Fruit fly (Drosophila melanogaster) whole organism, embryonic: ENCODE data around the gene Ubc4.

Source experiments
- Ada2b ChIP-seq: fragments of 200-800 bp; sonication (Bioruptor generic); IDR thresholded peaks from 2 replicates; pipeline ENCODE4 v1.3.6; 2022; ENCODE audit warnings: missing biosample characterization, missing genetic modification characterization
- Asciz ChIP-seq: fragments of 200-800 bp; sonication (Bioruptor generic); optimal IDR thresholded peaks from 2 replicates; lab custom pipeline; 2017; ENCODE audit warnings: missing biosample characterization, mild to moderate bottlenecking, missing genetic modification characterization, missing genetic modification reagents
- C15 ChIP-seq: fragments of 200-800 bp; sonication (Bioruptor generic); IDR thresholded peaks from 3 replicates; pipeline ENCODE4 v1.3.6; 2022; ENCODE audit warnings: missing biosample characterization, missing genetic modification characterization
- CG10147 ChIP-seq: fragments of 200-800 bp; sonication (Bioruptor generic); optimal IDR thresholded peaks from 2 replicates; lab custom pipeline; 2019; ENCODE audit warnings: missing biosample characterization, mild to moderate bottlenecking, missing genetic modification characterization, moderate library complexity
- CG11504 ChIP-seq: fragments of 200-800 bp; sonication (Bioruptor generic); optimal IDR thresholded peaks from 3 replicates; lab custom pipeline; 2019; ENCODE audit warnings: missing biosample characterization, mild to moderate bottlenecking, missing genetic modification characterization, moderate library complexity
- CG12391 ChIP-seq: fragments of 200-800 bp; sonication (Bioruptor generic); optimal IDR thresholded peaks from 3 replicates; lab custom pipeline; 2018; ENCODE audit warnings: missing biosample characterization, mild to moderate bottlenecking, missing genetic modification characterization, moderate library complexity
- CG13287 ChIP-seq: fragments of 200-800 bp; sonication (Bioruptor generic); IDR thresholded peaks from 2 replicates; pipeline ENCODE4 v1.3.6; 2022; ENCODE audit warnings: missing biosample characterization, missing genetic modification characterization; ENCODE audit not compliant: partially characterized antibody
- CG1529 ChIP-seq: fragments of 200-800 bp; sonication (Bioruptor generic); optimal IDR thresholded peaks from 3 replicates; lab custom pipeline; 2018; ENCODE audit warnings: missing biosample characterization, missing genetic modification characterization
- CG1647 ChIP-seq: fragments of 200-800 bp; sonication (Bioruptor generic); optimal IDR thresholded peaks from 3 replicates; lab custom pipeline; 2016; ENCODE audit warnings: missing biosample characterization, missing genetic modification characterization
- CG16863 ChIP-seq: fragments of 200-800 bp; sonication (Bioruptor generic); optimal IDR thresholded peaks from 3 replicates; lab custom pipeline; 2016; ENCODE audit warnings: missing biosample characterization, missing genetic modification characterization
- CG17568 ChIP-seq: fragments of 200-800 bp; sonication (Bioruptor generic); optimal IDR thresholded peaks from 2 replicates; lab custom pipeline; 2018; ENCODE audit warnings: missing biosample characterization, mild to moderate bottlenecking, missing genetic modification characterization, moderate library complexity
- CG2678 ChIP-seq: fragments of 200-800 bp; sonication (Bioruptor generic); optimal IDR thresholded peaks from 3 replicates; lab custom pipeline; 2019; ENCODE audit warnings: missing biosample characterization, mild to moderate bottlenecking, missing genetic modification characterization, moderate library complexity
- CG3847 ChIP-seq: fragments of 200-800 bp; sonication (Bioruptor generic); IDR thresholded peaks from 2 replicates; pipeline ENCODE4 v1.3.6; 2022; ENCODE audit warnings: missing biosample characterization, missing genetic modification characterization
- CG4424 ChIP-seq: fragments of 200-800 bp; sonication (Bioruptor generic); optimal IDR thresholded peaks from 3 replicates; lab custom pipeline; 2016; ENCODE audit warnings: missing biosample characterization, missing genetic modification characterization
- CG4730 ChIP-seq: fragments of 200-800 bp; sonication (Bioruptor generic); IDR thresholded peaks from 2 replicates; pipeline ENCODE4 v1.3.6; 2022; ENCODE audit warnings: missing biosample characterization, missing genetic modification characterization
- CG8089 ChIP-seq: fragments of 200-800 bp; sonication (Bioruptor generic); optimal IDR thresholded peaks from 3 replicates; lab custom pipeline; 2016; ENCODE audit warnings: missing biosample characterization, missing genetic modification characterization
- CG9437 ChIP-seq: fragments of 200-800 bp; sonication (Bioruptor generic); optimal IDR thresholded peaks from 2 replicates; lab custom pipeline; 2018; ENCODE audit warnings: missing biosample characterization, mild to moderate bottlenecking, missing genetic modification characterization
- CoRest ChIP-seq: fragments of 200-800 bp; sonication (Bioruptor generic); optimal IDR thresholded peaks from 3 replicates; lab custom pipeline; 2018; ENCODE audit warnings: missing biosample characterization, mild to moderate bottlenecking, missing genetic modification characterization, moderate library complexity
- CrebB ChIP-seq: fragments of 200-800 bp; sonication (Bioruptor generic); optimal IDR thresholded peaks from 3 replicates; lab custom pipeline; 2018; ENCODE audit warnings: missing biosample characterization, mild to moderate bottlenecking, missing genetic modification characterization
- D19B ChIP-seq: fragments of 200-800 bp; sonication (Bioruptor generic); optimal IDR thresholded peaks from 2 replicates; lab custom pipeline; 2017; ENCODE audit warnings: missing biosample characterization, mild to moderate bottlenecking, missing genetic modification characterization
- Doc2 ChIP-seq: fragments of 200-800 bp; sonication (Bioruptor generic); IDR thresholded peaks from 2 replicates; pipeline ENCODE4 v1.3.6; 2022; ENCODE audit warnings: missing biosample characterization, missing genetic modification characterization
- Eip74EF ChIP-seq, 2 experiments: fragments of 200-800 bp in 1 of 2; fragments of >200 bp in 1 of 2; sonication (Bioruptor generic) in 1 of 2; optimal IDR thresholded peaks; 2 replicates each; lab custom pipeline; 2017 to 2019; ENCODE audit warnings: missing biosample characterization in 2 of 2, missing genetic modification characterization in 2 of 2, mild to moderate bottlenecking in 1 of 2, moderate library complexity in 1 of 2
- Hmr ChIP-seq: fragments of 200-800 bp; sonication (Bioruptor generic); optimal IDR thresholded peaks from 3 replicates; lab custom pipeline; 2017; ENCODE audit warnings: mild to moderate bottlenecking, missing biosample characterization, missing genetic modification reagents, missing genetic modification characterization
- Jarid2 ChIP-seq: fragments of 200-800 bp; sonication (Bioruptor generic); optimal IDR thresholded peaks from 3 replicates; lab custom pipeline; 2017; ENCODE audit warnings: mild to moderate bottlenecking, missing biosample characterization, missing genetic modification reagents, missing genetic modification characterization
- Lpt ChIP-seq: fragments of >200 bp; optimal IDR thresholded peaks from 2 replicates; lab custom pipeline; 2018; ENCODE audit warnings: missing biosample characterization, missing genetic modification characterization
- Mes4 ChIP-seq: fragments of 200-800 bp; sonication (Bioruptor generic); optimal IDR thresholded peaks from 2 replicates; lab custom pipeline; 2016; ENCODE audit warnings: missing biosample characterization, missing genetic modification characterization
- Mrtf ChIP-seq: fragments of 200-800 bp; sonication (Bioruptor generic); IDR thresholded peaks from 3 replicates; pipeline ENCODE4 v1.3.6; 2022; ENCODE audit warnings: missing biosample characterization, missing genetic modification characterization
- Oaz ChIP-seq: fragments of 200-800 bp; sonication (Bioruptor generic); IDR thresholded peaks from 2 replicates; pipeline ENCODE4 v1.3.6; 2022; ENCODE audit warnings: missing biosample characterization, missing genetic modification characterization
- PHDP ChIP-seq: fragments of 200-800 bp; sonication (Bioruptor generic); optimal IDR thresholded peaks from 3 replicates; lab custom pipeline; 2018; ENCODE audit warnings: missing biosample characterization, mild to moderate bottlenecking, missing genetic modification characterization, moderate library complexity
- Tbp ChIP-seq: fragments of >200 bp; optimal IDR thresholded peaks from 2 replicates; lab custom pipeline; 2018; ENCODE audit warnings: missing biosample characterization, missing genetic modification characterization
- ara ChIP-seq: fragments of 200-800 bp; sonication (Bioruptor generic); IDR thresholded peaks from 2 replicates; pipeline ENCODE4 v1.3.6; 2022; ENCODE audit warnings: missing biosample characterization, missing genetic modification characterization
- ash1 ChIP-seq: fragments of 200-800 bp; sonication (Bioruptor generic); optimal IDR thresholded peaks from 2 replicates; lab custom pipeline; 2018; ENCODE audit warnings: missing biosample characterization, mild to moderate bottlenecking, missing genetic modification characterization
- disco-r ChIP-seq: fragments of 200-800 bp; sonication (Bioruptor generic); optimal IDR thresholded peaks from 2 replicates; lab custom pipeline; 2016; ENCODE audit warnings: missing biosample characterization, missing genetic modification characterization
- fd102C ChIP-seq: fragments of 200-800 bp; sonication (Bioruptor generic); optimal IDR thresholded peaks from 2 replicates; lab custom pipeline; 2018; ENCODE audit warnings: missing biosample characterization, mild to moderate bottlenecking, missing genetic modification characterization, moderate library complexity
- gce ChIP-seq: fragments of 200-800 bp; sonication (Bioruptor generic); IDR thresholded peaks from 3 replicates; pipeline ENCODE4 v1.3.6; 2022; ENCODE audit warnings: missing biosample characterization, missing genetic modification characterization
- gcm2 ChIP-seq: fragments of 200-800 bp; sonication (Bioruptor generic); optimal IDR thresholded peaks from 2 replicates; lab custom pipeline; 2016; ENCODE audit warnings: missing biosample characterization, missing genetic modification characterization
- hth ChIP-seq: fragments of >200 bp; optimal IDR thresholded peaks from 2 replicates; lab custom pipeline; 2017; ENCODE audit warnings: inconsistent platforms
- knrl ChIP-seq: fragments of 200-800 bp; sonication (Bioruptor generic); IDR thresholded peaks from 3 replicates; pipeline ENCODE4 v1.3.6; 2022; ENCODE audit warnings: missing biosample characterization, missing genetic modification characterization; ENCODE audit not compliant: partially characterized antibody
- nerfin-1 ChIP-seq: fragments of 200-800 bp; sonication (Bioruptor generic); optimal IDR thresholded peaks from 3 replicates; lab custom pipeline; 2019; ENCODE audit warnings: missing biosample characterization, mild to moderate bottlenecking, missing genetic modification characterization, moderate library complexity
- org-1 ChIP-seq: fragments of 200-800 bp; sonication (Bioruptor generic); optimal IDR thresholded peaks from 2 replicates; lab custom pipeline; 2017; ENCODE audit warnings: missing biosample characterization, missing genetic modification characterization
- pb ChIP-seq: fragments of 200-800 bp; sonication (Bioruptor generic); optimal IDR thresholded peaks from 3 replicates; lab custom pipeline; 2016; ENCODE audit warnings: missing biosample characterization, missing genetic modification characterization
- prd ChIP-seq, 3 experiments: fragments of >200 bp in 2 of 3; fragments of 200-800 bp in 1 of 3; sonication (Bioruptor generic) in 1 of 3; optimal IDR thresholded peaks in 2 of 3; IDR thresholded peaks in 1 of 3; 2 replicates in 2 of 3; 3 replicates in 1 of 3; pipeline versions ENCODE4 v1.3.6 to Lab custom; 2017 to 2022; ENCODE audit warnings: missing biosample characterization in 1 of 3, missing genetic modification characterization in 1 of 3
- sna ChIP-seq: fragments of 200-800 bp; sonication (Bioruptor generic); IDR thresholded peaks from 2 replicates; pipeline ENCODE4 v1.3.6; 2022; ENCODE audit warnings: missing biosample characterization, missing genetic modification characterization; ENCODE audit not compliant: partially characterized antibody
- tin ChIP-seq: fragments of 200-800 bp; sonication (Bioruptor generic); optimal IDR thresholded peaks from 3 replicates; lab custom pipeline; 2016; ENCODE audit warnings: missing biosample characterization, missing genetic modification characterization
- tna ChIP-seq: fragments of 200-800 bp; sonication (Bioruptor generic); IDR thresholded peaks from 2 replicates; pipeline ENCODE4 v1.3.6; 2022; ENCODE audit warnings: missing biosample characterization, missing genetic modification characterization; ENCODE audit not compliant: partially characterized antibody
- toy ChIP-seq: fragments of 200-800 bp; sonication (Bioruptor generic); IDR thresholded peaks from 2 replicates; pipeline ENCODE4 v1.3.6; 2022; ENCODE audit warnings: missing biosample characterization, missing genetic modification characterization
- zen2 ChIP-seq: fragments of 200-800 bp; sonication (Bioruptor generic); IDR thresholded peaks from 3 replicates; pipeline ENCODE4 v1.3.6; 2022; ENCODE audit warnings: missing biosample characterization, missing genetic modification characterization; ENCODE audit not compliant: partially characterized antibody
- zfh1 ChIP-seq: fragments of 200-800 bp; sonication (Bioruptor generic); IDR thresholded peaks from 3 replicates; pipeline ENCODE4 v1.3.6; 2022; ENCODE audit warnings: missing biosample characterization, missing genetic modification characterization

Ubc4 gene

dm6 chr3L:9713828-9714536 is 15.8 kb downstream of the Ubc4 start, which contains the start of gene vsg (continued):
- TF ChIP-seq hth (lab: Kevin White, UChicago) (no peak), Oaz (GFP tag; lab: Robert Waterston, UW) (no peak; the same call in 1 of the 2 replicates), CG10147 (peak; percentile 76), pb (no peak), CG9437 (peak; percentile 87), prd (optimal IDR thresholded peaks at IDR 0.05; lab: Kevin White, UChicago) (no peak), prd (GFP tag; IDR thresholded peaks at IDR 0.05; lab: Robert Waterston, UW) (peak; percentile 79), Eip74EF (GFP tag; optimal IDR thresholded peaks at IDR 0.05; lab: Kevin White, UChicago) (peak in 1 of 2 experiments; percentile 64), CG4730 (GFP tag; lab: Robert Waterston, UW) (peak; percentile 57; the same call in 1 of the 2 replicates), ara (GFP tag; lab: Robert Waterston, UW) (peak; percentile 33; the same call in 1 of the 2 replicates), gcm2 (GFP tag; lab: Kevin White, UChicago) (peak; percentile 66), Tbp (no peak), CG3847 (GFP tag; lab: Robert Waterston, UW) (peak; percentile 62), CrebB (tag; lab: Kevin White, UChicago) (peak; percentile 6), CG16863 (GFP tag; lab: Kevin White, UChicago) (peak; percentile 74), Hmr (GFP tag; lab: Kevin White, UChicago) (peak; percentile 75), ash1 (no peak), org-1 (peak; percentile 39), Lpt (GFP tag; lab: Kevin White, UChicago) (no peak), Asciz (no peak), CG11504 (tag; lab: Kevin White, UChicago) (peak; percentile 89), CG13287 (GFP tag; lab: Robert Waterston, UW) (peak; percentile 79), CG2678 (tag; lab: Kevin White, UChicago) (peak; percentile 90), sna (GFP tag; lab: Robert Waterston, UW) (peak; percentile 63), Mrtf (GFP tag; lab: Robert Waterston, UW) (no peak; the same call in 1 of the 3 replicates), PHDP (tag; lab: Kevin White, UChicago) (peak; percentile 78), tna (GFP tag; lab: Robert Waterston, UW) (peak; percentile 74), disco-r (GFP tag; lab: Kevin White, UChicago) (no peak), nerfin-1 (tag; lab: Kevin White, UChicago) (peak; percentile 80), toy (GFP tag; lab: Robert Waterston, UW) (peak; percentile 60; the same call in 1 of the 2 replicates), Mes4 (GFP tag; lab: Kevin White, UChicago) (no peak), Ada2b (GFP tag; lab: Robert Waterston, UW) (no peak; the same call in 1 of the 2 replicates), zfh1 (GFP tag; lab: Robert Waterston, UW) (peak; percentile 5; the same call in 1 of the 3 replicates), CG17568 (GFP tag; lab: Kevin White, UChicago) (no peak), CG1647 (peak; percentile 27), CG12391 (tag; lab: Kevin White, UChicago) (peak; percentile 91), CG1529 (GFP tag; lab: Kevin White, UChicago) (peak; percentile 59), CoRest (tag; lab: Kevin White, UChicago) (peak; percentile 94), CG4424 (GFP tag; lab: Kevin White, UChicago) (peak; percentile 73), Doc2 (GFP tag; lab: Robert Waterston, UW) (no peak), knrl (GFP tag; lab: Robert Waterston, UW) (peak; percentile 85), CG8089 (GFP tag; lab: Kevin White, UChicago) (no peak), fd102C (no peak), D19B (GFP tag; lab: Kevin White, UChicago) (peak; percentile 73), C15 (no peak), tin (peak; percentile 77), zen2 (GFP tag; lab: Robert Waterston, UW) (peak; percentile 81), gce (GFP tag; lab: Robert Waterston, UW) (no peak), Jarid2 (no peak)
